Fruit fly (Drosophila melanogaster) whole organism: ENCODE data around the gene DNAlig4.
A peak's percentile ranks its signal among the peaks of the same experiment; 100 is the strongest.

Experiments
- EcR ChIP-seq, 2 experiments: fragments of >200 bp; optimal IDR thresholded peaks; 2 replicates each; lab custom pipeline; 2017; ENCODE audit warnings: missing biosample characterization in 2 of 2, missing genetic modification characterization in 2 of 2, missing genetic modification reagents in 2 of 2
- pan ChIP-seq: fragments of >200 bp; optimal IDR thresholded peaks from 2 replicates; lab custom pipeline; 2017
- psq ChIP-seq: fragments of >200 bp; optimal IDR thresholded peaks from 2 replicates; lab custom pipeline; 2017

- TF ChIP-seq psq (lab: Kevin White, UChicago) (no peak), pan (lab: Kevin White, UChicago) (no peak), EcR (GFP tag; optimal IDR thresholded peaks at IDR 0.05; lab: Kevin White, UChicago) (peak in 1 of 2 experiments; percentile 22)
Measured at dm6 chrX:13641891-13642617, 25.6 kb downstream of the DNAlig4 start.
